Worm (Caenorhabditis elegans) whole organism, L4 larva: ENCODE data around the gene nhr-288.
"Not testable (repeated sequence)": the region's sequence is repeated elsewhere in the genome, so short reads cannot be mapped to it uniquely, and the experiment has no call there.

Experiments used
- R02D3.7 ChIP-seq: fragments of 150-350 bp; sonication (generic microtip); optimal IDR thresholded peaks from 3 replicates; lab custom pipeline; 2014; ENCODE audit warnings: missing biosample characterization, missing genetic modification characterization
- ceh-82 ChIP-seq: sonication (generic microtip); optimal IDR thresholded peaks from 2 replicates; lab custom pipeline; 2017; ENCODE audit warnings: missing biosample characterization, missing genetic modification characterization
- dmd-8 ChIP-seq: fragments of 200-800 bp; sonication (Bioruptor generic); IDR thresholded peaks from 2 replicates; pipeline ENCODE4 v1.3.6; 2022; ENCODE audit warnings: missing genetic modification characterization, missing compliant biosample characterization
- hlh-11 ChIP-seq: fragments of 200-800 bp; sonication (Bioruptor generic); optimal IDR thresholded peaks from 2 replicates; lab custom pipeline; 2018; ENCODE audit warnings: mild to moderate bottlenecking, missing genetic modification characterization, missing compliant biosample characterization
- lin-39 ChIP-seq: fragments of 150-350 bp; optimal IDR thresholded peaks from 2 replicates; lab custom pipeline; 2014; ENCODE audit warnings: missing biosample characterization, missing genetic modification reagents, missing genetic modification characterization
- mdt-29 ChIP-seq: fragments of 200-800 bp; sonication (Bioruptor generic); IDR thresholded peaks from 2 replicates; pipeline ENCODE4 v1.3.6; 2022; ENCODE audit warnings: missing genetic modification reagents, missing genetic modification characterization, missing compliant biosample characterization
- nhr-11 ChIP-seq: fragments of 150-350 bp; optimal IDR thresholded peaks from 2 replicates; lab custom pipeline; 2014; ENCODE audit warnings: missing biosample characterization, missing genetic modification characterization
- sdz-12 ChIP-seq: fragments of 200-800 bp; sonication (Bioruptor generic); optimal IDR thresholded peaks from 2 replicates; lab custom pipeline; 2018; ENCODE audit warnings: mild to moderate bottlenecking, missing genetic modification characterization, missing compliant biosample characterization
- snpc-4 ChIP-seq: fragments of 150-350 bp; optimal IDR thresholded peaks from 2 replicates; lab custom pipeline; 2014; ENCODE audit warnings: missing biosample characterization, missing genetic modification characterization

ce11 chrV:18404767-18405166 is 22.3 kb upstream of the nhr-288 start, which contains the start of gene srh-209:
- not testable (repeated sequence) for TF ChIP-seq dmd-8 (GFP tag; lab: Robert Waterston, UW); ceh-82 (tag; lab: Kevin White, UChicago); snpc-4 (tag; lab: Kevin White, UChicago); nhr-11 (tag; lab: Kevin White, UChicago); sdz-12 (GFP tag; lab: Kevin White, UChicago); lin-39 (tag; lab: Kevin White, UChicago); mdt-29 (GFP tag; lab: Robert Waterston, UW); R02D3.7 (tag; lab: Kevin White, UChicago); hlh-11
